Worm (Caenorhabditis elegans): ENCODE results near the gene F46G10.4.

DNA sequence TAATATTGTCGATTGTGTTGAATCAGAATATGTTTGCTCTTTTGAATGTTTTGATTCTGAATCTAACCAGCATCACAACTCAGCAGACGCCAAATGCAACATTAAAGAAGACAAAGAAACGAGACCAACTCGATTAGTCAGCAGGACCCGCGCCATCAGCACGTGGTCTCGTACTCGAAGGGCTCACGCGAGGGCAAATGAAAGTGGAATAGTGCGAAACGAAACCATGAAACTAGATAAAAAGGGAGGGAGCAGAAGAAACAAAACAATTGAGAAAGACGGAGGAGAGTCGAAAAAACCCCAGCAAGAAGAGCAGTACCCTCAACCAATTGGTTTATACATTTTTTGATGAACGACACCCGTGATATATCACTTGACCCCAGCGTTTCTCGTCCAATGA lies 3.2 kb downstream of the F46G10.4 start:
- TF ChIP-seq flt-1 (GFP tag; IDR thresholded peaks at IDR 0.05) (no peak), cog-1 (tag; optimal IDR thresholded peaks at IDR 0.05) (no peak), T22C8.4 (GFP tag; IDR thresholded peaks at IDR 0.05) (no peak), ztf-29 (GFP tag; IDR thresholded peaks at IDR 0.05) (no peak), med-1 (GFP tag; optimal IDR thresholded peaks at IDR 0.05; ENCODE audit: insufficient read depth) (no peak), ref-1 (GFP tag; conservative IDR thresholded peaks at IDR 0.05) (no peak), klf-2 (GFP tag; conservative IDR thresholded peaks at IDR 0.05) (no peak), ztf-23 (GFP tag; IDR thresholded peaks at IDR 0.05) (no peak)
